Fruit fly (Drosophila melanogaster): ENCODE measurements around the gene hwt.

Gene hwt

DNA sequence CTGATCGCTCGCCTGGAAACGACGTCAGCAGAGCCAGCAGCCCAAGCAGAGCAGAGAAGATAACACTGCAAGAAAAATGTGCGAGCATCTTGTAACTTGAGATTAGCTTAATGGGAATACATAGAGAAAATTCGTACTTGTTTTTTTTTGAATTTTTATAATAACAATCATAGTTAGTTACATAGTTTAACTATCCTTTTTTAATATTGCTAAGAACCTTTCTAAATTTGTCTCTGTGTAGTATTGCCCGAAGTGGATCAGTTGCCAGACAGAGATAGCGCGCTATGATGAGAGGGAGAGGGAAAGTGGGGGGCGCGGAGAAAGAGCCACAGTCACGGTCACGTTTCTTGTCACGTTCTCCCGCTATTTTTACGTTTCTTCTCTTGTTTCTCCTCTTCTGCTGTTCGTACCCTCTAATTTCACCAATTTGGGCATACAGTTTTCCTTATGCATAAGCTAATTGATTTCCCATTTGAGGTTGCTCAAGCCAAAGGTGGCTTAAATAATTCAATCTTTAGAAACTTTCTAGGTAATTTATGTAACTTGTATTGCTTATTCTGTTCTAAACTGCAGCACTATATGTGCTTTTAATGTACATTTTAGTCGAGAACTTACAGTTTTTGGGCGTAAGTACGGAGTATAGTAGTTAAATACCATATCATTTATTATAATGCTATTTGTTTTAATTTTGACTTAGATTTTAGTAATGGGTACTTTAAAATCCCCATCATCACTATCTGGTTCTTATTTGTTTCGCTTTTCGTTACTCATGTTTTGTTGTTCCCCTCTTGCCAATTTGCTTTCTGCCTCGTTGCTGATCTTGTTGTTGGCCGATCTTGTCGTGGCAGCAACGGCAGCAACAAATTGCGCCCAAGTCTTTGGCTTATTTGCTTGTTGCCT, 57.3 kb downstream of the hwt start (continued):
- TF ChIP-seq fd3F (GFP tag; optimal IDR thresholded peaks at IDR 0.05), result peak; percentile 25
- TF ChIP-seq ci (GFP tag; IDR thresholded peaks at IDR 0.05), result peak; percentile 87
- TF ChIP-seq ATbp (GFP tag; optimal IDR thresholded peaks at IDR 0.05), result peak; percentile 74
- TF ChIP-seq CG17829 (tag; optimal IDR thresholded peaks at IDR 0.05), result peak; percentile 69
- TF ChIP-seq Scr (GFP tag; IDR thresholded peaks at IDR 0.05; ENCODE audit: partially characterized antibody), result no peak
- peak; percentile 68 for TF ChIP-seq mam (GFP tag; optimal IDR thresholded peaks at IDR 0.05)
- peak; percentile 88 for TF ChIP-seq CG14710 (tag; optimal IDR thresholded peaks at IDR 0.05)
- TF ChIP-seq CG15601 (tag; optimal IDR thresholded peaks at IDR 0.05), result peak; percentile 79
- TF ChIP-seq Stat92E (GFP tag; optimal IDR thresholded peaks at IDR 0.05), result peak in 1 of 3 experiments; percentile 60
- TF ChIP-seq CG12769 (tag; optimal IDR thresholded peaks at IDR 0.05), result peak; percentile 70
- TF ChIP-seq CG5245 (GFP tag; optimal IDR thresholded peaks at IDR 0.05), result peak; percentile 80
- peak; percentile 67; the same call in 2 of the 3 replicates for TF ChIP-seq CG7357 (GFP tag; IDR thresholded peaks at IDR 0.05)
- TF ChIP-seq slp2 (GFP tag; optimal IDR thresholded peaks at IDR 0.05), result peak; percentile 57
- TF ChIP-seq croc (GFP tag; conservative IDR thresholded peaks at IDR 0.05), result peak; percentile 76
- TF ChIP-seq CG6683 (GFP tag; optimal IDR thresholded peaks at IDR 0.05), result peak; percentile 49
- peak; percentile 92 for TF ChIP-seq CG10979 (tag; optimal IDR thresholded peaks at IDR 0.05)
- TF ChIP-seq dmrt99B (tag; optimal IDR thresholded peaks at IDR 0.05), result peak; percentile 81
- TF ChIP-seq pum (GFP tag; optimal IDR thresholded peaks at IDR 0.05), result peak; percentile 64
- TF ChIP-seq CrebB (tag; optimal IDR thresholded peaks at IDR 0.05), result peak; percentile 43
- no peak for TF ChIP-seq CG7963 (GFP tag; IDR thresholded peaks at IDR 0.05; ENCODE audit: partially characterized antibody)
- TF ChIP-seq CkIIα-i1 (GFP tag; IDR thresholded peaks at IDR 0.05), result 0 out of 2 replicates have a peak, but pooled peaks have one; percentile 38
- TF ChIP-seq gro (GFP tag; optimal IDR thresholded peaks at IDR 0.05), result no peak
- TF ChIP-seq CG7839 (tag; optimal IDR thresholded peaks at IDR 0.05), result peak; percentile 83
- TF ChIP-seq Dp (GFP tag; optimal IDR thresholded peaks at IDR 0.05), result no peak
- TF ChIP-seq CG3726 (GFP tag; IDR thresholded peaks at IDR 0.05), result peak; percentile 67; the same call in 2 of the 3 replicates
- TF ChIP-seq fru (optimal IDR thresholded peaks at IDR 0.05), result no peak
- peak; percentile 83 for TF ChIP-seq Spps (tag; optimal IDR thresholded peaks at IDR 0.05)
- TF ChIP-seq CG15011 (GFP tag; optimal IDR thresholded peaks at IDR 0.05), result peak; percentile 54
- TF ChIP-seq CG9215 (GFP tag; IDR thresholded peaks at IDR 0.05), result peak; percentile 53
- TF ChIP-seq Blimp-1 (GFP tag; optimal IDR thresholded peaks at IDR 0.05), result peak; percentile 92
- peak; percentile 70 for TF ChIP-seq org-1 (GFP tag; optimal IDR thresholded peaks at IDR 0.05)
- TF ChIP-seq CG2116 (GFP tag; optimal IDR thresholded peaks at IDR 0.05), result peak; percentile 26
- TF ChIP-seq CG12236 (GFP tag; optimal IDR thresholded peaks at IDR 0.05), result peak; percentile 21
- TF ChIP-seq CG9876 (GFP tag; optimal IDR thresholded peaks at IDR 0.05), result peak; percentile 9
- peak; percentile 25 for TF ChIP-seq CG1647 (GFP tag; optimal IDR thresholded peaks at IDR 0.05)
- TF ChIP-seq Lhr (GFP tag; optimal IDR thresholded peaks at IDR 0.05), result peak; percentile 45
- TF ChIP-seq gt (GFP tag; IDR thresholded peaks at IDR 0.05), result no peak
- TF ChIP-seq CG3995 (GFP tag; optimal IDR thresholded peaks at IDR 0.05), result peak; percentile 63
- TF ChIP-seq danr (GFP tag; IDR thresholded peaks at IDR 0.05), result peak; percentile 63
- TF ChIP-seq Fer3 (tag; optimal IDR thresholded peaks at IDR 0.05), result peak; percentile 76
- TF ChIP-seq amos (GFP tag; IDR thresholded peaks at IDR 0.05; ENCODE audit: partially characterized antibody), result no peak
- TF ChIP-seq Bteb2 (GFP tag; optimal IDR thresholded peaks at IDR 0.05), result peak; percentile 64
- peak; percentile 85 for TF ChIP-seq CG11504 (tag; optimal IDR thresholded peaks at IDR 0.05)
- TF ChIP-seq shn (GFP tag; optimal IDR thresholded peaks at IDR 0.05), result no peak
- TF ChIP-seq CG11085 (GFP tag; IDR thresholded peaks at IDR 0.05), result peak; percentile 41; the same call in 1 of the 2 replicates
- TF ChIP-seq Hmr (GFP tag; optimal IDR thresholded peaks at IDR 0.05), result peak; percentile 51
- no peak for TF ChIP-seq cad (GFP tag; optimal IDR thresholded peaks at IDR 0.05)
- TF ChIP-seq tgo (GFP tag; IDR thresholded peaks at IDR 0.05), result peak; percentile 62
